Fruit fly (Drosophila melanogaster): ENCODE measurements around the gene Axud1.

Axud1 gene

DNA sequence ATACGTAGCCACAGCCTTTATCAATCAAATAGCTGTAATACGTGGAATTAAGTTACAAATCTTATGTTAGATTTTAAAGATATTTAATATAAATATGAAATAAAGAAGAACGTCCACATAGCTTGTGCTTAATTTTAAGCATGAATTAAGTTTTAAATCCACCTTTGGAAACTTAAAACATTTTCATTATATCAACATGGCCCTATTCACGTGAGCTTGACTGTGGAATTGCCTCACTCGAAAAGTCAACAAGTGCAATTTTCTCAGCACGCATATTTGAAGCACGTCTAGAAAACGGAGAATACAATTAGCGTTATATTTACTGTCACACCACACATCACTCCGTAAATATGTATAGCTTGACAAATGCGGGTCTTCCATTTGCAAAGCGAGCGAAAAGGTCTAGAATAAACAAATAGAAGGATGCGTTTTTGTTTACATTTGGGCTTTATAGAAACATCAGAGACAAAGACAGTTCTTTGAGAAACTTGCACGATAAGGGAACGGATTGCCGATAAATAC, 1.5 kb upstream of the Axud1 start (continued):
- TF ChIP-seq Dad (GFP tag; optimal IDR thresholded peaks at IDR 0.05) (peak; percentile 56), CG12744 (GFP tag; optimal IDR thresholded peaks at IDR 0.05) (peak; percentile 71), CG8388 (GFP tag; optimal IDR thresholded peaks at IDR 0.05) (peak; percentile 92), CG17385 (GFP tag; optimal IDR thresholded peaks at IDR 0.05) (peak; percentile 87), insv (GFP tag; optimal IDR thresholded peaks at IDR 0.05) (peak in 1 of 2 experiments; percentile 58), CG32767 (GFP tag; IDR thresholded peaks at IDR 0.05) (peak; percentile 88), phol (tag; optimal IDR thresholded peaks at IDR 0.05) (peak; percentile 88), dan (GFP tag; IDR thresholded peaks at IDR 0.05) (no peak), Ravus (GFP tag; IDR thresholded peaks at IDR 0.05) (peak; percentile 56), CG34422 (GFP tag; IDR thresholded peaks at IDR 0.05) (peak; percentile 87; the same call in 2 of the 3 replicates), H2.0 (GFP tag; IDR thresholded peaks at IDR 0.05) (peak; percentile 76), CG6689 (GFP tag; IDR thresholded peaks at IDR 0.05) (peak; percentile 85), tap (tag; optimal IDR thresholded peaks at IDR 0.05) (peak; percentile 92), CG11504 (tag; optimal IDR thresholded peaks at IDR 0.05) (peak; percentile 94), pho (GFP tag; optimal IDR thresholded peaks at IDR 0.05) (peak; percentile 60), Trl (optimal IDR thresholded peaks at IDR 0.05) (no peak), Trl (GFP tag; optimal IDR thresholded peaks at IDR 0.05) (peak; percentile 17), Sox100B (GFP tag; optimal IDR thresholded peaks at IDR 0.05) (peak; percentile 90), onecut (GFP tag; IDR thresholded peaks at IDR 0.05) (peak; percentile 77), CG15479 (GFP tag; optimal IDR thresholded peaks at IDR 0.05) (peak; percentile 47), oc (tag; optimal IDR thresholded peaks at IDR 0.05) (peak; percentile 93), YL-1 (GFP tag; optimal IDR thresholded peaks at IDR 0.05) (no peak), CG10959 (GFP tag; IDR thresholded peaks at IDR 0.05) (peak; percentile 76), Ssrp (tag; optimal IDR thresholded peaks at IDR 0.05) (peak; percentile 89), sima (GFP tag; optimal IDR thresholded peaks at IDR 0.05) (peak; percentile 25), sna (GFP tag; IDR thresholded peaks at IDR 0.05; ENCODE audit: partially characterized antibody) (no peak), zfh1 (GFP tag; IDR thresholded peaks at IDR 0.05) (peak; percentile 79), hth (optimal IDR thresholded peaks at IDR 0.05) (no peak), kay (GFP tag; optimal IDR thresholded peaks at IDR 0.05) (peak; percentile 84), CG11093 (GFP tag; IDR thresholded peaks at IDR 0.05) (peak; percentile 72), Dfd (GFP tag; optimal IDR thresholded peaks at IDR 0.05) (no peak), B-H2 (GFP tag; optimal IDR thresholded peaks at IDR 0.05) (peak; percentile 86), tin (GFP tag; optimal IDR thresholded peaks at IDR 0.05) (peak; percentile 75), unpg (GFP tag; optimal IDR thresholded peaks at IDR 0.05) (peak; percentile 96), CG31441 (GFP tag; IDR thresholded peaks at IDR 0.05) (peak; percentile 93), zen2 (GFP tag; IDR thresholded peaks at IDR 0.05; ENCODE audit: partially characterized antibody) (no peak), odd (GFP tag; optimal IDR thresholded peaks at IDR 0.05) (peak; percentile 84), nau (GFP tag; optimal IDR thresholded peaks at IDR 0.05) (peak; percentile 88), CG13123 (GFP tag; optimal IDR thresholded peaks at IDR 0.05) (peak; percentile 47), CG11560 (tag; IDR thresholded peaks at IDR 0.05) (no peak), trem (tag; optimal IDR thresholded peaks at IDR 0.05) (peak; percentile 88), cas (GFP tag; IDR thresholded peaks at IDR 0.05) (peak; percentile 74), C15 (GFP tag; IDR thresholded peaks at IDR 0.05) (peak; percentile 82; the same call in 2 of the 3 replicates), ftz-f1 (GFP tag; optimal IDR thresholded peaks at IDR 0.05) (no peak), Rfx (GFP tag; IDR thresholded peaks at IDR 0.05) (peak; percentile 82), CG11696 (GFP tag; IDR thresholded peaks at IDR 0.05) (peak; percentile 99), CG6654 (GFP tag; optimal IDR thresholded peaks at IDR 0.05) (peak; percentile 58), CG32772 (GFP tag; IDR thresholded peaks at IDR 0.05) (peak; percentile 83; the same call in 1 of the 2 replicates), CG10321 (GFP tag; IDR thresholded peaks at IDR 0.05) (peak; percentile 61; the same call in 1 of the 2 replicates), CG3407 (GFP tag; optimal IDR thresholded peaks at IDR 0.05) (peak; percentile 81), crc (GFP tag; optimal IDR thresholded peaks at IDR 0.05) (peak; percentile 40), Hand (GFP tag; optimal IDR thresholded peaks at IDR 0.05) (peak; percentile 79)

All from whole organism, embryonic.